Fruit fly (Drosophila melanogaster): ENCODE measurements around the gene NP15.6.

NP15.6 gene

dm6 chr3R:19070222-19070949, 43.2 kb downstream of the NP15.6 start (continued):
- TF ChIP-seq tio (GFP tag; optimal IDR thresholded peaks at IDR 0.05) (peak; percentile 17), CG6813 (GFP tag; optimal IDR thresholded peaks at IDR 0.05) (no peak), CG11456 (GFP tag; IDR thresholded peaks at IDR 0.05) (0 out of 3 replicates have a peak, but pooled peaks have one; percentile 10)

dm6 chr3R:19071951-19072350, 44.8 kb downstream of the NP15.6 start:
- TF ChIP-seq btn (GFP tag; optimal IDR thresholded peaks at IDR 0.05) (no peak), twi (tag; optimal IDR thresholded peaks at IDR 0.05) (peak; percentile 45)

- TF ChIP-seq phol (tag; optimal IDR thresholded peaks at IDR 0.05) = peak; percentile 80
- no peak for TF ChIP-seq CG17186 (GFP tag; optimal IDR thresholded peaks at IDR 0.05)
- peak; percentile 79 for TF ChIP-seq CG10979 (tag; optimal IDR thresholded peaks at IDR 0.05)
- peak; percentile 64 for TF ChIP-seq unpg (GFP tag; optimal IDR thresholded peaks at IDR 0.05)
- no peak for TF ChIP-seq CG4617 (GFP tag; optimal IDR thresholded peaks at IDR 0.05; ENCODE audit: borderline replicate concordance)
- TF ChIP-seq Fer1 (GFP tag; optimal IDR thresholded peaks at IDR 0.05) = no peak
- no peak for TF ChIP-seq Tbp (GFP tag; optimal IDR thresholded peaks at IDR 0.05)
- peak; percentile 51 for TF ChIP-seq CG2875 (GFP tag; optimal IDR thresholded peaks at IDR 0.05)
- no peak for TF ChIP-seq luna (GFP tag; optimal IDR thresholded peaks at IDR 0.05)
- TF ChIP-seq CHES-1-like (GFP tag; optimal IDR thresholded peaks at IDR 0.05) = no peak
- no peak for TF ChIP-seq Aef1 (GFP tag; IDR thresholded peaks at IDR 0.05)
- TF ChIP-seq Vsx1 (GFP tag; optimal IDR thresholded peaks at IDR 0.05) = no peak
- no peak for TF ChIP-seq CG16779 (GFP tag; IDR thresholded peaks at IDR 0.05)
- no peak for TF ChIP-seq B-H1 (GFP tag; IDR thresholded peaks at IDR 0.05)
- no peak for TF ChIP-seq CG34224 (GFP tag; IDR thresholded peaks at IDR 0.05; ENCODE audit: partially characterized antibody)
- TF ChIP-seq Dll (GFP tag; IDR thresholded peaks at IDR 0.05; ENCODE audit: partially characterized antibody) = no peak
- peak; percentile 47 for TF ChIP-seq Camta (GFP tag; optimal IDR thresholded peaks at IDR 0.05)
- peak; percentile 83 for TF ChIP-seq CG17361 (GFP tag; IDR thresholded peaks at IDR 0.05)
- peak; percentile 59 for TF ChIP-seq vvl (GFP tag; IDR thresholded peaks at IDR 0.05)
- no peak for TF ChIP-seq CG1647 (GFP tag; optimal IDR thresholded peaks at IDR 0.05)
- TF ChIP-seq CG6254 (GFP tag; optimal IDR thresholded peaks at IDR 0.05) = peak; percentile 70
- TF ChIP-seq nom (GFP tag; optimal IDR thresholded peaks at IDR 0.05) = peak; percentile 83
- TF ChIP-seq MESR4 (GFP tag; optimal IDR thresholded peaks at IDR 0.05) = no peak
- TF ChIP-seq CG7271 (tag; optimal IDR thresholded peaks at IDR 0.05) = peak; percentile 23
- peak; percentile 54 for TF ChIP-seq lmd (GFP tag; IDR thresholded peaks at IDR 0.05)
- TF ChIP-seq Antp (GFP tag; optimal IDR thresholded peaks at IDR 0.05) = no peak
- peak; percentile 19 for TF ChIP-seq CG6654 (GFP tag; optimal IDR thresholded peaks at IDR 0.05)
- TF ChIP-seq da (GFP tag; optimal IDR thresholded peaks at IDR 0.05) = no peak
- no peak for TF ChIP-seq Elba2 (GFP tag; optimal IDR thresholded peaks at IDR 0.05)
- no peak for TF ChIP-seq CG10147 (GFP tag; optimal IDR thresholded peaks at IDR 0.05)
- no peak for TF ChIP-seq kah (GFP tag; optimal IDR thresholded peaks at IDR 0.05)
- peak; percentile 55; the same call in 1 of the 3 replicates for TF ChIP-seq so (GFP tag; IDR thresholded peaks at IDR 0.05)
- TF ChIP-seq CG2199 (GFP tag; IDR thresholded peaks at IDR 0.05) = 0 out of 3 replicates have a peak, but pooled peaks have one; percentile 47
- peak; percentile 46; the same call in 1 of the 2 replicates for TF ChIP-seq CG14441 (GFP tag; IDR thresholded peaks at IDR 0.05)
- TF ChIP-seq GATAe (GFP tag; conservative IDR thresholded peaks at IDR 0.05) = no peak
- no peak for TF ChIP-seq CG6683 (GFP tag; optimal IDR thresholded peaks at IDR 0.05)
- no peak for TF ChIP-seq schlank (tag; optimal IDR thresholded peaks at IDR 0.05)
- no peak for TF ChIP-seq Fer3 (tag; optimal IDR thresholded peaks at IDR 0.05)
- TF ChIP-seq CG13775 (GFP tag; optimal IDR thresholded peaks at IDR 0.05) = peak; percentile 0
- TF ChIP-seq Jarid2 (GFP tag; optimal IDR thresholded peaks at IDR 0.05) = peak; percentile 15
Measured at dm6 chr3R:19073002-19073401, 45.8 kb downstream of the NP15.6 start.

Measured in whole organism, embryonic.